Fruit fly (Drosophila melanogaster): Measurements from ENCODE around the gene CG32576.
A peak's percentile ranks its signal among the peaks of the same experiment; 100 is the strongest.

CG32576 gene

dm6 chrX:16323063-16323462 lies 34.7 kb upstream of the CG32576 start, which contains the start of the genes CG9917 and CG32579 (continued):
- TF ChIP-seq sna (GFP tag; IDR thresholded peaks at IDR 0.05; ENCODE audit: partially characterized antibody) (peak; percentile 63), ac (GFP tag; optimal IDR thresholded peaks at IDR 0.05) (no peak)

dm6 chrX:16321037-16321436 lies 32.7 kb upstream of the CG32576 start:
- no peak for TF ChIP-seq CG12155 (GFP tag; optimal IDR thresholded peaks at IDR 0.05)
- 0 out of 3 replicates have a peak, but pooled peaks have one; percentile 42 for TF ChIP-seq CG16813 (GFP tag; IDR thresholded peaks at IDR 0.05; ENCODE audit: partially characterized antibody)
- no peak for TF ChIP-seq CG2129 (GFP tag; IDR thresholded peaks at IDR 0.05; ENCODE audit: partially characterized antibody)
- TF ChIP-seq seq (GFP tag; IDR thresholded peaks at IDR 0.05): no peak
- TF ChIP-seq CG10209 (GFP tag; optimal IDR thresholded peaks at IDR 0.05): no peak
- no peak for TF ChIP-seq HHEX (GFP tag; optimal IDR thresholded peaks at IDR 0.05)
- no peak for TF ChIP-seq Lim3 (GFP tag; IDR thresholded peaks at IDR 0.05)
- no peak for TF ChIP-seq HLH3B (GFP tag; IDR thresholded peaks at IDR 0.05)
- no peak for TF ChIP-seq CG18476 (GFP tag; optimal IDR thresholded peaks at IDR 0.05)
- no peak for TF ChIP-seq CG5953 (GFP tag; IDR thresholded peaks at IDR 0.05)
- TF ChIP-seq CG4328 (GFP tag; optimal IDR thresholded peaks at IDR 0.05): no peak
- no peak for TF ChIP-seq CG10565 (GFP tag; optimal IDR thresholded peaks at IDR 0.05)
- TF ChIP-seq CG12744 (GFP tag; optimal IDR thresholded peaks at IDR 0.05): no peak
- TF ChIP-seq abd-A (tag; optimal IDR thresholded peaks at IDR 0.05): no peak
- TF ChIP-seq CG16779 (GFP tag; IDR thresholded peaks at IDR 0.05): no peak
- TF ChIP-seq CG12659 (GFP tag; optimal IDR thresholded peaks at IDR 0.05): no peak
- TF ChIP-seq gcm (GFP tag; optimal IDR thresholded peaks at IDR 0.05): no peak
- TF ChIP-seq chinmo (GFP tag; IDR thresholded peaks at IDR 0.05; ENCODE audit: partially characterized antibody): no peak
- TF ChIP-seq ranshi (GFP tag; IDR thresholded peaks at IDR 0.05): no peak
- TF ChIP-seq CG11093 (GFP tag; IDR thresholded peaks at IDR 0.05): no peak
- 0 out of 4 replicates have a peak, but pooled peaks have one; percentile 16 for TF ChIP-seq Dll (GFP tag; IDR thresholded peaks at IDR 0.05; ENCODE audit: partially characterized antibody)
- no peak for TF ChIP-seq CG7745 (tag; optimal IDR thresholded peaks at IDR 0.05)
- no peak for TF ChIP-seq Abd-B (GFP tag; optimal IDR thresholded peaks at IDR 0.05)
- TF ChIP-seq zf30C (GFP tag; optimal IDR thresholded peaks at IDR 0.05): no peak
- TF ChIP-seq az2 (GFP tag; optimal IDR thresholded peaks at IDR 0.05): no peak
- TF ChIP-seq CG1233 (GFP tag; optimal IDR thresholded peaks at IDR 0.05): no peak
- TF ChIP-seq mld (GFP tag; IDR thresholded peaks at IDR 0.05; ENCODE audit: partially characterized antibody): no peak
- peak; percentile 29 for TF ChIP-seq pzg (GFP tag; optimal IDR thresholded peaks at IDR 0.05)
- TF ChIP-seq ase (GFP tag; IDR thresholded peaks at IDR 0.05): no peak
- TF ChIP-seq CG16815 (GFP tag; optimal IDR thresholded peaks at IDR 0.05): no peak
- TF ChIP-seq Camta (GFP tag; optimal IDR thresholded peaks at IDR 0.05): no peak
- TF ChIP-seq CG7372 (GFP tag; IDR thresholded peaks at IDR 0.05): no peak
- no peak for TF ChIP-seq CG11695 (GFP tag; IDR thresholded peaks at IDR 0.05)
- TF ChIP-seq CG10366 (GFP tag; IDR thresholded peaks at IDR 0.05): no peak
- no peak for TF ChIP-seq phol (tag; optimal IDR thresholded peaks at IDR 0.05)
- TF ChIP-seq CG11398 (GFP tag; optimal IDR thresholded peaks at IDR 0.05): no peak
- TF ChIP-seq wek (GFP tag; optimal IDR thresholded peaks at IDR 0.05): no peak
- no peak for TF ChIP-seq CG12769 (tag; optimal IDR thresholded peaks at IDR 0.05)
- TF ChIP-seq trh (GFP tag; optimal IDR thresholded peaks at IDR 0.05): no peak
- TF ChIP-seq Bgb (GFP tag; IDR thresholded peaks at IDR 0.05; ENCODE audit: partially characterized antibody): no peak
- no peak for TF ChIP-seq CG7839 (tag; optimal IDR thresholded peaks at IDR 0.05)
- TF ChIP-seq HLHmδ (GFP tag; optimal IDR thresholded peaks at IDR 0.05): no peak
- TF ChIP-seq org-1 (GFP tag; optimal IDR thresholded peaks at IDR 0.05): no peak
- no peak for TF ChIP-seq CG8281 (tag; optimal IDR thresholded peaks at IDR 0.05)
- peak; percentile 75 for TF ChIP-seq pfk (GFP tag; optimal IDR thresholded peaks at IDR 0.05)
- TF ChIP-seq E2f2 (GFP tag; IDR thresholded peaks at IDR 0.05): peak; percentile 86
